Worm (Caenorhabditis elegans) whole organism, L4 larva: ENCODE measurements around the gene nas-29.

Source experiments
- D1046.2 ChIP-seq: fragments of 200-800 bp; sonication (Bioruptor generic); IDR thresholded peaks from 2 replicates; pipeline ENCODE4 v1.3.6; 2022; ENCODE audit warnings: missing genetic modification characterization, missing compliant biosample characterization
- ZK546.5 ChIP-seq, 2 experiments: sonication (generic microtip); optimal IDR thresholded peaks; 2 replicates each; lab custom pipeline; 2017; ENCODE audit warnings: missing biosample characterization in 2 of 2, missing genetic modification characterization in 2 of 2
- dpl-1 ChIP-seq: fragments of 150-350 bp; optimal IDR thresholded peaks from 2 replicates; lab custom pipeline; 2014; ENCODE audit warnings: missing biosample characterization, missing genetic modification reagents, missing genetic modification characterization
- lin-13 ChIP-seq: fragments of 150-350 bp; optimal IDR thresholded peaks from 2 replicates; lab custom pipeline; 2014; ENCODE audit warnings: missing biosample characterization, missing genetic modification reagents, missing genetic modification characterization
- nhr-77 ChIP-seq: fragments of 150-350 bp; optimal IDR thresholded peaks from 2 replicates; lab custom pipeline; 2014; ENCODE audit warnings: missing biosample characterization, missing genetic modification characterization
- snpc-1.2 ChIP-seq: fragments of 200-800 bp; sonication (Bioruptor generic); IDR thresholded peaks from 2 replicates; pipeline ENCODE4 v1.3.6; 2022; ENCODE audit warnings: missing genetic modification reagents, missing genetic modification characterization, missing compliant biosample characterization
- unc-62 ChIP-seq, 3 experiments: fragments of 150-350 bp in 1 of 3; sonication (generic microtip); optimal IDR thresholded peaks in 2 of 3; peaks in 1 of 3; 1 replicate in 1 of 3; 2 replicates in 2 of 3; lab custom pipeline; 2014 to 2017; ENCODE audit warnings: missing biosample characterization in 3 of 3, missing genetic modification characterization in 3 of 3, missing genetic modification reagents in 3 of 3, missing genotype in 1 of 3
- vab-7 ChIP-seq: fragments of 200-800 bp; sonication (Bioruptor generic); IDR thresholded peaks from 2 replicates; pipeline ENCODE4 v1.3.6; 2022; ENCODE audit warnings: missing genetic modification reagents, missing genetic modification characterization, missing compliant biosample characterization
- ztf-7 ChIP-seq: fragments of 150-350 bp; optimal IDR thresholded peaks from 2 replicates; lab custom pipeline; 2014; ENCODE audit warnings: missing biosample characterization, missing genetic modification characterization

ce11 chrII:5091640-5092243 lies 50.1 kb downstream of the nas-29 start, which contains the start of gene pld-1:
- TF ChIP-seq nhr-77 (tag; lab: Kevin White, UChicago) (no peak), unc-62 (GFP tag; optimal IDR thresholded peaks at IDR 0.05 in 1 of 2; lab: Kevin White, UChicago) (no peak), unc-62 (tag; optimal IDR thresholded peaks at IDR 0.05; lab: Kevin White, UChicago) (no peak), ztf-7 (tag; lab: Kevin White, UChicago) (no peak), snpc-1.2 (GFP tag; lab: Robert Waterston, UW) (no peak), lin-13 (no peak), D1046.2 (no peak), dpl-1 (GFP tag; lab: Kevin White, UChicago) (no peak), ZK546.5 (tag; optimal IDR thresholded peaks at IDR 0.05; lab: Kevin White, UChicago) (no peak), vab-7 (GFP tag; lab: Robert Waterston, UW) (no peak)
